Fruit fly (Drosophila melanogaster) whole organism: Measurements from ENCODE around the gene ND-15.

Source experiments
- CG8478 ChIP-seq: fragments of >200 bp; optimal IDR thresholded peaks from 2 replicates; lab custom pipeline; 2018; ENCODE audit warnings: inconsistent platforms
- Dll ChIP-seq: fragments of >200 bp; optimal IDR thresholded peaks from 2 replicates; lab custom pipeline; 2017
- EcR ChIP-seq, 2 experiments: fragments of >200 bp; optimal IDR thresholded peaks; 2 replicates each; lab custom pipeline; 2017; ENCODE audit warnings: missing biosample characterization in 2 of 2, missing genetic modification characterization in 2 of 2, missing genetic modification reagents in 2 of 2
- pan ChIP-seq: fragments of >200 bp; optimal IDR thresholded peaks from 2 replicates; lab custom pipeline; 2017
- psq ChIP-seq: fragments of >200 bp; optimal IDR thresholded peaks from 2 replicates; lab custom pipeline; 2017
- usp ChIP-seq: fragments of >200 bp; optimal IDR thresholded peaks from 2 replicates; lab custom pipeline; 2017; ENCODE audit warnings: missing biosample characterization, missing genetic modification characterization, mixed read lengths

ND-15 gene

DNA sequence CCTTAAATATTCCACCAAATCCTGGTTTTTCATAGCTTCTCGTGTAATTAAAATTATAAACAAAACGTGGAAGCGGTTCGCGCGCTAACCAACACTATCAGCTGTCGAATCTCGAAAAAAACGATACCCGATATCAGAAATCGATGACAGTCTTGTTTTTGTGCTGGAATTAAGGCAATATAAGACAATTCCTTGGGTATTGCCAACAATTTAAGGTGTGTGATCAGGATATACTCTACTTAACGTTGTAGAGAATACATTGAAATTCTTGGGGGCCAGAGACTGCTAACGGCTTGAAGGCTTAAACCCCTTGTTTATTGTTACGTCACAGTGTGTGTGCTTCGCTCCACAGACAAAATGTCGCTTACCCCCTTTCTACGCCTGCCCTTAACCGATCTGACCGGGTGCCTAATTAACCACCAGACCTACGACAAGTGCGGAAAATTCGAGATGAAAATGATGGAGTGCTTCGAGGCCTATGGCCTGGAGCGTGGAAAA is 40.7 kb downstream of the ND-15 start, which contains the start of gene Pus10:
TSS of gene Pus10 (minus strand) at position 91 of the 498 bp plus-strand sequence.
- no peak for TF ChIP-seq psq

DNA sequence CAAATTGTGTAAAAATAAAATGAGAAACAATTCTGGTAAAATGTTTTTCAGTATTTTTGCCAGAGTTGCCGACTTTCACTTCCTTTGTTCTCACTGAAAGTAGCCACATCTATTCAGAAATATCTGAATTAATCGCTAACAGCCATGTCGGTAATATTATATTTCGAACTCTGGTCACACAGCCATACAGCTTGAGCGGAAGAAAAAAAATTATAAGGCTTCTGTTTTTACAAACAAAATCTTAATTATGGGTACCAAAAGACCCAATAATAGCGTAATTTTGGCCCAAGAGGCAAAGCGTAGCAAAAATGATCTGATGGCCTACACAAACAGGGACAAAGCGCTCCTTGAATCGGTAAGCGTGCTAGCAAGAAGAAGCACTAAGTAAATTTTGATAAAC is 41.5 kb downstream of the ND-15 start, which contains the start of gene CG3436:
TSS of gene CG3436 (plus strand) at position 36 of the 400 bp plus-strand sequence.
- TF ChIP-seq EcR (GFP tag; optimal IDR thresholded peaks at IDR 0.05; lab: Kevin White, UChicago), result no peak
- no peak for TF ChIP-seq usp
- no peak for TF ChIP-seq psq

DNA sequence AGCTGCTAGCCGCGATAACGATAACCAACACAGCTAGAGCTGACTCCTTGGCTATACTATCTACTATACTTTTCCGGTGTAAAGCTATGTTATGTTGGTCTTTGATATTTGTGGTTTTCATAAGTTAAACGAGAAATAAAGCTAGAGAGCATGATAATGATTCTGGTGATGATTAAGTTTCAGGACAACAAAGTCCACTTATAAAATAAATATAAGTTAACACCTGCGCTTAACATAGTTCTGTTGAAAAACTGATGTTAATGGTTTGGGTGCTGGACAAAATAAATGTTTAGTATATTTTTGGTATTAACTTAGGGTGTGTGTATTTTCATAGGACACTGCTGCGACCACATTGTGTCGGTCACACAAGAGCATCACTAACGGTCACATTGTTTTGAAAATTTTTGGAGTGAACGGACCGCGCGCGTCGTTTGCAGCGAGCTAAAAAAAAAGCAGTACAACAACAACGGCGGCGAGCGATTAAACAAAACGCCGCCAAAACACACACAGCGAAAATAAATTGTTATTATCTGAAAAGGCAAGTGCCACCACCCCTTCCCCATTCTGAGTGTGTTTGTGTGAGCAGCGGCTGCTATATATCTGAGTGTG is 44.2 kb downstream of the ND-15 start, which contains the start of the genes CG33635 and spen:
TSS of gene CG33635 (minus strand) at position 16 of the 609 bp plus-strand sequence.
TSS of gene spen (plus strand) at position 384 of the 609 bp plus-strand sequence.
- TF ChIP-seq CG8478 (no peak), EcR (GFP tag; optimal IDR thresholded peaks at IDR 0.05; lab: Kevin White, UChicago) (no peak), Dll (lab: Kevin White, UChicago) (no peak), psq (no peak), pan (no peak), usp (no peak)

DNA sequence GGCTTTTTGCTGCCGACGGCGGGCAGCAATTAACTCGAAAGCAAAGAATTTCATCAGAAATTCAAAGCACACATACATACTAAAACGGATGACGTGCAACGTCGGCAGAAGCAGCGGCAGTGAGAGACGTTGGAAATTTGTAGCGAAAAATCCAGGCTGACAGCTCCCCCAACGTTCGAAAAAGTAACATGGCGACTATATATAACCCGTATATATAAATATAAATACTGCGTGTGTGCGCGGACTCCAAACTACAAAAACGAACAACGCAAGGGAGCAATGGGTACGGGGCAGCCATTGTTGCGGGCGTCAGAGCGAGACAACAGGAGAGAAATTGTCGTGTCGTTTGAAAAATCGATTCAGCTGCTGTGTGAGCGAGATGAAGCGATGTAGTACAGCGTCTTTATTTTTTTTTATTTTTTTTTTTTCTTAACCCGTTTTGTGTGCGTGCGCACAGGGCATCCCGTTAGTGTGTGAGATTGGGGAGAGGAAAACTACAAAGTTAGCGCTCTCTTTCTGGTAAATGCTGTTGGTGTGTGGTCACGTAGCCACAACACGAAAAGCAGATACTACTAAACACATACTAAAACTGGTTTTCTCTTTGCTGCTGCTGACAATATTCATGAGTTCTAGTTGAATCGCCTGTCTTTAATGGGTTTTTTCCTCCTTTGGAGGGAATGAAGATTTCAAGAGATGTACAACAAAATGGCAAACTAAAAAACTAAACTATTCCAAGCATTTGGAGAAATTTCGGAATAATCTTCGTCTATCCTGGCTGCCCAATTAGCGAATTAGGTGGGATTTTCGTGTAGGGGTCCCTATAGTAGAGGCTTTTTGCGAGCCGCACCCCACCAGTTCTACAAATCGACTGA is 46.3 kb downstream of the ND-15 start:
- no peak for TF ChIP-seq pan
- no peak for TF ChIP-seq Dll (lab: Kevin White, UChicago)
- TF ChIP-seq usp, result no peak
- TF ChIP-seq psq, result no peak
- TF ChIP-seq EcR (GFP tag; optimal IDR thresholded peaks at IDR 0.05; lab: Kevin White, UChicago), result peak in 1 of 2 experiments; percentile 27
- peak; percentile 80 for TF ChIP-seq CG8478

DNA sequence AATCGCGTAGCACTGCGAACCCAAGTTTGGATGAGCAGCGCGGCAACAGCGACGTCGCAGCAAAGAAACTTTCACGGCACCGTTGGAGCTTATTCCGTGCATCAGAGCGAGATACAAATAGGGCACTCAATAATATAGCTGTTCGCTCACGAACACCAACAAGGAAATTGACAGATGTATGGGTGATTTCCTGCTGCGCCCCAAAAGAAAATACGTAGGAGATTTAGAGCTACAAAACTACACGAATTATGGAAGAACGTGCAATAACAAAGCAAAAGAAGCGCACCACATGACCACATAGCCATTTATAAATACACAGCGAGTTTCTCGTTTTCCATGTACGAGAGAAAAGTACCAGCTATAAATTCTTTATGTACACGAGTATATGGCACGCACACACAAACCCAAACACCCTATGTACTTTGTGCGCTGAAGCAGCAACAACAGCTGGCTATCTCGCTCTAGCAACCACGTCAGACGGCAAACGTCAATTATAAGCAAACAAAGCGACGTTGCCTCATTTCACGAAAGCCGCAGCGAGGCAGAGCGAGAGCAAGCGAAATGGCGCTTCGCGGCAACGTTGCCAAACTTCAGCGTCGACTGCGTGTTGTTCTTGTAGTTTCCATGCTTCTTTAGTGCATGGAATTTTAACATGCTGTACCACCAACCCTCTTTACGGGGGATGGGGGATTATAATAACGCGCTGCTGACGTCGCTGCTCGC is 47.1 kb downstream of the ND-15 start:
- TF ChIP-seq CG8478 (peak; percentile 57), EcR (GFP tag; optimal IDR thresholded peaks at IDR 0.05; lab: Kevin White, UChicago) (no peak), pan (no peak)

DNA sequence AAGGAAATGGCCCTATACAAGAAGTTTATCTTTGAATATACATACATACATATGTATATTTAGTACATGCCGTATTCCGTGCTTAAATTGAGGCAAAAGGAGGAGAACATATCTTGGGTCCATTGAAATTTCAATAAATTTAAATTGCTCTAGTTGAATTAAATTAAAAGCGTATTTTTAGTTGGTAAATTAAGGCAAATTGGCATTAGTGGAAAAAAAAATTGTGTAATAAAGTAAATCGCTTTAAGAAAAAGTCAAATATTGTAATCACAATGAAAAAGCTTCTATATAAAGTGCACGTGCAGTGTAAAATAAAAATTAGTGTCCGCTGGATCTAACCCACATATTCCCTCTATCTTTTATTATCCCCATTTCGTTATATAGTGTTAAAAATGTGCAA is 47.7 kb downstream of the ND-15 start:
- TF ChIP-seq Dll (lab: Kevin White, UChicago), result no peak
- no peak for TF ChIP-seq pan
- TF ChIP-seq CG8478, result no peak
- TF ChIP-seq EcR (GFP tag; optimal IDR thresholded peaks at IDR 0.05; lab: Kevin White, UChicago), result no peak
- TF ChIP-seq usp, result no peak
- no peak for TF ChIP-seq psq

DNA sequence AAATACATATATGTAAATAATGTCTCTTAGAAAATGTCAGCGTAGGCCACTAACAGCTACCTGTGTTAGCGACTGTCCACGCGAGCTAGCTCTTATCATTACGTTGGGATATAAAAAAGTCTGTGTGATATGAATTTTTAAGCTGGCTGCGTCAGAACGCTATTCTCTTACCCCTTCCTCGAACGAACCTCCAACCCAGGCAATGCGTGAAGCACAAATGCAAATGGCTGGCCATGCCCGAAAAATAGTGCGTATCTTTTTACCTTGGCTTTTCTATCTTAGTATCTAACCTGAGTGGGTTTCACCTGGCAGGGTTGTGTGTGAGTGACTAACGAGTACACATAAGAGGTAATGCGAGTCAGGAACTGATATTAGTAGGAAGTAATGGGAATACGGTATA is 48.7 kb downstream of the ND-15 start:
- TF ChIP-seq pan, result no peak
- no peak for TF ChIP-seq EcR (GFP tag; optimal IDR thresholded peaks at IDR 0.05; lab: Kevin White, UChicago)
- no peak for TF ChIP-seq CG8478
- no peak for TF ChIP-seq Dll (lab: Kevin White, UChicago)

DNA sequence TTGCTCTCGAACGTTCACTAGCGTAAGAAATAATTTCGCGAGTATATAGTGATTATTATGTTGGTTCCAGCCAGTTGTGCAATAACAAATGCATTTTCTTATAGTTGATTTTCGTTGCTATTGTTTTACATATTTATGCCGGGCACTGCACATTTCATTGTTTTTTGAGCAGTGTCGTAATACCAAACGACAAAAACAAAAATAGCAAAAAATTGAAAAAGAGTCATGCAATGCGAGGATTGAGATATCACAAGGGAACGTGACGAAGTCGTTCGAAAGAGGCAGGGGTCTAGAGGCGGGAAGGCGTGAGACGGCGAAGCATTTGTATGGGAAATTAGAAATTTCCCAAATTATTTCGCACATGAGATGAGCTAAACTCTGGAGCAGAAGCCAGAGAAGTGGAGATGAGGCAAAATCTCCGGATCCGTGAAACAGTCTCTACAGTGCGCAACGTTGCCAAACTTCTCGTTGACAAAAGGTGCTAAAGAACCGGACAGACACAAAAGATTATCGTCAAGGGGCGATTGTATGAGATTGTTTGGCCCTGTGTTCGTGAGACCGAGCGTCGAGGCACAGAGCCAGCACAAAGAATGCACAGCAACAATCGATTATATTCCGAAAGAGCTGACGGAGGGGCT is 50.8 kb downstream of the ND-15 start:
- TF ChIP-seq Dll (lab: Kevin White, UChicago), result no peak
- no peak for TF ChIP-seq psq
- TF ChIP-seq EcR (GFP tag; optimal IDR thresholded peaks at IDR 0.05; lab: Kevin White, UChicago), result no peak
- TF ChIP-seq usp, result no peak
- TF ChIP-seq CG8478, result no peak
- TF ChIP-seq pan, result no peak

DNA sequence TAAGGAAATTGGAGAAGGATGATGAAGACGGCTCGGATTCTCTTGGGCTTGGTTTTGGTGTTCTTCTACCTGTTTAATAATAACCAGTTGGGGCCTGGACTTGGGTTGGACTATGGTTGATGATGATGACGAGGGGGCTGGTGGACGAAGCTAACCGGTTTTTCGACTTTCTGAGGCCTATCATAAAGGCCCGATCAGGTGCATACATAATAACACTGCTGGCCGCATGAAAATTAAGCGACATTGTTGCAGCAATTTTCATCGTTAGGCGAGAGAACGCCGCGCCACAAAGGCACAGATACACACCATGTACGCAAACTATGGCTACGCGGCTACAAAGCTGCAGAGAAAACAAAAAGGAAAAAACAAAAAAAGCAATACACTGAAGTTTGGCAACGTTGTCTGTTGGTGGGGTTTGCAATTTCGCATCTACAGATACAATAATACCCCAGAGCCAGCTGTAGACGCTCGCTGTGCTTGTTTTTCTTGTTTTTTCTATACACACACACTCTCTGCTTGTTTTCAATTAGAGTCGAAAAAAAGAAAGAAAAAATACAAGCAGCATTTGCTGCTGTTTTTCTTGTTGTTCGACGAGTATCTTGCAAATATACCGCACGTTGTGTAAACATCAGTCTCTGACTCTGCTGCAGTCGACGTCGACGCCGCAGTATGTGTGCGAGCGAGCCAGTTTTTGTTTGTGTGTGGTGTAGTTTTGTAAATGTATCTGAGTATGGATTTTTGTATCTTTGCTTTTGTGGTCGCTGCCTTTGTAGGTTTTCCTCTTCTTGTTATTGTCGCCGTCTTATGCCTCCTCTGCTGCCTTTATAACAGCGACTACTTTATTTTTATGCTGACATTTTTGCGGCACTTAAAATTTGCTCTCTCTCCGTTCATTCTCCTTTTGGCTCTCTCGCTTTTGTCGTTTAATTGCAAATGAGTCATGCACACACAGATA is 51.9 kb downstream of the ND-15 start:
- no peak for TF ChIP-seq pan
- TF ChIP-seq Dll (lab: Kevin White, UChicago), result no peak
- no peak for TF ChIP-seq EcR (GFP tag; optimal IDR thresholded peaks at IDR 0.05; lab: Kevin White, UChicago)
- no peak for TF ChIP-seq psq
- TF ChIP-seq usp, result no peak
- TF ChIP-seq CG8478, result no peak

DNA sequence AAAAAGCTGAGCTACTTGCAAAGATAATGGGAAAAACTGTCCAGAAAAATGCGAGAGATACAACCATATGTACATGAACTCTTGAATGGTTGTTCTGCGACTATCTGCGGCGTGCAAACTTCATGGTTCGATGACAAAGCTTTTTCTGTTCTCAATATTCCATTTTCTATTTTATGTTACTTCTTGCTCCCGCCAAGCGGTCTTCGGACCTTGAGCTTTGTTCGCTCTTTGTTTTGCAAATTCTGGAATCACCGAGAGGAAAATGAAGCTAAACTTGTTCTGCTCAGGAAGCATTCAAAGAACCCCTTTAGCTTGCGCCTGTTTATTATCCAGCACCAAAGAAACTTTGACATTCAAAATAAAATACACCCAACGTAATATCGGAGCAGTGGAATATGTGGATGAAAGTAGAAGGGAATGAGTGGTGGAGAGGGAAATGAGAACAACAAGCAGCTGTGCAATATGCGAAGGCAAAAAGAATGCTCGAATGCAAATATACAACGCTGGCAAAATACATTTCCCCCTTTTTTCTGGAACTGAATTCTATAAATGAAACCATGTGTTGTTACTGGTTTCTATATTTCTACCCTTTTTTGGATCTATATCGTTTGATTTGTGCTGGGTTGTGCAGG is 53.9 kb downstream of the ND-15 start:
- TF ChIP-seq EcR (GFP tag; optimal IDR thresholded peaks at IDR 0.05; lab: Kevin White, UChicago), result peak in 1 of 2 experiments; percentile 7
- TF ChIP-seq pan, result no peak

DNA sequence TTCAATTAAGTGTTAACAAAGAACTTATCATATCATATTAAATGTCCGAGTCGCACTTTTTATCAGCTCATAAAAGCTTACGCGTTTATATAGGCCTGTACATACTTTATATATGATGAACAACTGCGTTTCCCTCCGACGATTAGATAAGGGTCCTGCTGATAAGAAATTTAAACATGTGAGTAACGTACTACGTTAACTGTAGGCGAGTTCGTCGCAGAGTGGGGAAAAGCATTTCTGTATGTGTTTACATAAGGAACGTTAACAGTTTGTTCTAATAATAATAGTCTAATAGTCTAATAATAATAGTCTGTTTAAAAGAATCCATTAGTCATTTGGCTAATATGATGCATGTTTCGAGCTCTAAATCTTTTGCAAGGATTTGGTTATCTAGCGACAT is 55.9 kb downstream of the ND-15 start:
- TF ChIP-seq psq, result no peak
- TF ChIP-seq Dll (lab: Kevin White, UChicago), result no peak
- no peak for TF ChIP-seq usp
- no peak for TF ChIP-seq EcR (GFP tag; optimal IDR thresholded peaks at IDR 0.05; lab: Kevin White, UChicago)
- no peak for TF ChIP-seq CG8478
- TF ChIP-seq pan, result no peak
